In the genomic region with DNA sequence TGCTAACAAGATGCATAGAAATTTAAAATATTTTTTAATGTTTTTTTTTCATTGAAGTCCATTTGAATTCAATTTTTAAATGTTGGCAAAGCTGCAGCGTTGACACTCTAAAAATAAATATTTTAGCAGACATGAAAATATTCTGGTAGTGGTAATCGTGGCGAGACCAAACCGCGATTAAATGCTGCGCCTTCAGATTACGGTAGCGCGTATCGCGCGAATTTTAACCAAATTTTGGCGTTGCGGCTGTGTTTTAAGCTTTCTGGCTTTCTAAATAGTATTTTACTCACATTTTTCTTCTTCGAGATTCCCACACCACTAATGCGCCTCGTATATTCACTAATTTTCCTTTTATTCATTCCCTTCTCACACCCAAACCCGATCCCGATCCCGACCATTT, we compare ENCODE assay signal across 2 worm cellular contexts.
TF ChIP-seq lines count a peak whose summit lies in the region.

cpg-4 (plus strand) TSS at position 303 of the 400 bp plus-strand sequence.

TF ChIP-seq in whole organism, L4 larva, 104 proteins besides CTCF, POLR2A, EP300 and RAD21:
- TF ChIP-seq unc-130 (GFP tag; optimal IDR thresholded peaks at IDR 0.05; lab: Kevin White, UChicago) (peak; percentile 18), Y48G9A.11 (GFP tag; IDR thresholded peaks at IDR 0.05; lab: Robert Waterston, UW) (peak; percentile 63; the same call in 1 of the 2 replicates), snpc-1.2 (GFP tag; IDR thresholded peaks at IDR 0.05; lab: Robert Waterston, UW) (0 out of 2 replicates have a peak, but pooled peaks have one; percentile 27), F49E8.2 (tag; optimal IDR thresholded peaks at IDR 0.05; lab: Kevin White, UChicago; ENCODE audit: borderline replicate concordance) (peak; percentile 32), mdl-1 (tag; optimal IDR thresholded peaks at IDR 0.05; lab: Kevin White, UChicago) (no peak), D1046.2 (GFP tag; IDR thresholded peaks at IDR 0.05; lab: Robert Waterston, UW) (no peak), lin-38 (GFP tag; IDR thresholded peaks at IDR 0.05; lab: Robert Waterston, UW) (peak; percentile 44; the same call in 1 of the 2 replicates), ama-1 (optimal IDR thresholded peaks at IDR 0.05; lab: Kevin White, UChicago) (no peak), pha-4 (GFP tag; IDR thresholded peaks at IDR 0.05; lab: Robert Waterston, UW) (no peak), pha-4 (tag; optimal IDR thresholded peaks at IDR 0.05; lab: Kevin White, UChicago) (no peak)

TF ChIP-seq in whole organism, young adult, 124 proteins besides CTCF, POLR2A, EP300 and RAD21:
- 0 out of 2 replicates have a peak, but pooled peaks have one; percentile 25 for TF ChIP-seq B0019.2 (GFP tag; conservative IDR thresholded peaks at IDR 0.05; lab: Robert Waterston, UW)
- TF ChIP-seq snpc-1.3 (tag; optimal IDR thresholded peaks at IDR 0.05; lab: Kevin White, UChicago; ENCODE audit: insufficient read depth), result peak; percentile 5
- peak; percentile 53; the same call in 1 of the 2 replicates for TF ChIP-seq ekl-4 (GFP tag; IDR thresholded peaks at IDR 0.05; lab: Robert Waterston, UW)
- TF ChIP-seq nhr-179 (tag; optimal IDR thresholded peaks at IDR 0.05; lab: Kevin White, UChicago), result no peak
- TF ChIP-seq tlf-1 (GFP tag; optimal IDR thresholded peaks at IDR 0.05; lab: Kevin White, UChicago), result peak; percentile 7
- peak; percentile 68 for TF ChIP-seq lin-54 (GFP tag; optimal IDR thresholded peaks at IDR 0.05; lab: Kevin White, UChicago)
- peak; percentile 45; the same call in 1 of the 2 replicates for TF ChIP-seq hsf-1 (GFP tag; IDR thresholded peaks at IDR 0.05; lab: Robert Waterston, UW)
- TF ChIP-seq let-526 (GFP tag; IDR thresholded peaks at IDR 0.05; lab: Robert Waterston, UW), result no peak
- TF ChIP-seq cebp-2 (GFP tag; IDR thresholded peaks at IDR 0.05; lab: Robert Waterston, UW), result no peak
- peak; percentile 97 for TF ChIP-seq lsl-1 (GFP tag; optimal IDR thresholded peaks at IDR 0.05; lab: Kevin White, UChicago)
- no peak for TF ChIP-seq ceh-58 (GFP tag; IDR thresholded peaks at IDR 0.05; lab: Robert Waterston, UW)
- TF ChIP-seq B0336.3 (GFP tag; IDR thresholded peaks at IDR 0.05; lab: Robert Waterston, UW), result no peak
- no peak for TF ChIP-seq ztf-3 (GFP tag; optimal IDR thresholded peaks at IDR 0.05; lab: Kevin White, UChicago)
- TF ChIP-seq ets-4 (GFP tag; optimal IDR thresholded peaks at IDR 0.05; lab: Kevin White, UChicago), result no peak
- peak; percentile 69 for TF ChIP-seq F49E8.2 (tag; optimal IDR thresholded peaks at IDR 0.05; lab: Kevin White, UChicago; ENCODE audit: insufficient read depth)
- TF ChIP-seq nfya-1 (tag; optimal IDR thresholded peaks at IDR 0.05; lab: Kevin White, UChicago; ENCODE audit: borderline replicate concordance, insufficient read depth), result no peak
- no peak for TF ChIP-seq snpc-4 (GFP tag; optimal IDR thresholded peaks at IDR 0.05; lab: Kevin White, UChicago)
- TF ChIP-seq snpc-4 (tag; optimal IDR thresholded peaks at IDR 0.05; lab: Kevin White, UChicago), result peak in 1 of 4 experiments; percentile 20
- TF ChIP-seq lin-35 (GFP tag; optimal IDR thresholded peaks at IDR 0.05; lab: Kevin White, UChicago), result no peak
- TF ChIP-seq ztf-18 (tag; optimal IDR thresholded peaks at IDR 0.05; lab: Kevin White, UChicago), result no peak
- TF ChIP-seq madf-6 (GFP tag; IDR thresholded peaks at IDR 0.05; lab: Robert Waterston, UW), result peak; percentile 98
- TF ChIP-seq K11D2.4 (GFP tag; IDR thresholded peaks at IDR 0.05; lab: Robert Waterston, UW), result no peak
- TF ChIP-seq aptf-3 (GFP tag; IDR thresholded peaks at IDR 0.05; lab: Robert Waterston, UW), result no peak
- TF ChIP-seq B0261.1 (tag; optimal IDR thresholded peaks at IDR 0.05; lab: Kevin White, UChicago), result no peak
- no peak for TF ChIP-seq bed-2 (GFP tag; IDR thresholded peaks at IDR 0.05; lab: Robert Waterston, UW)
- TF ChIP-seq B0035.1 (tag; optimal IDR thresholded peaks at IDR 0.05; lab: Kevin White, UChicago), result no peak
- TF ChIP-seq aptf-2 (GFP tag; conservative IDR thresholded peaks at IDR 0.05; lab: Robert Waterston, UW), result no peak
- TF ChIP-seq ztf-25 (GFP tag; IDR thresholded peaks at IDR 0.05; lab: Robert Waterston, UW), result no peak
- peak; percentile 73; the same call in 1 of the 2 replicates for TF ChIP-seq Y95B8A.8 (GFP tag; IDR thresholded peaks at IDR 0.05; lab: Robert Waterston, UW)
- TF ChIP-seq let-607 (tag; optimal IDR thresholded peaks at IDR 0.05; lab: Kevin White, UChicago), result no peak
- TF ChIP-seq cebp-1 (GFP tag; IDR thresholded peaks at IDR 0.05; lab: Robert Waterston, UW), result no peak
- TF ChIP-seq cebp-1 (tag; optimal IDR thresholded peaks at IDR 0.05; lab: Kevin White, UChicago), result no peak
- no peak for TF ChIP-seq hlh-26 (GFP tag; conservative IDR thresholded peaks at IDR 0.05; lab: Robert Waterston, UW)
- TF ChIP-seq F57C9.4 (tag; optimal IDR thresholded peaks at IDR 0.05; lab: Kevin White, UChicago), result no peak
- TF ChIP-seq D2030.7 (GFP tag; IDR thresholded peaks at IDR 0.05; lab: Robert Waterston, UW), result peak; percentile 79
- no peak for TF ChIP-seq snpc-1.1 (tag; optimal IDR thresholded peaks at IDR 0.05; lab: Kevin White, UChicago; ENCODE audit: insufficient read depth)
- TF ChIP-seq F37B4.10 (GFP tag; IDR thresholded peaks at IDR 0.05; lab: Robert Waterston, UW), result no peak
- TF ChIP-seq mcd-1 (GFP tag; IDR thresholded peaks at IDR 0.05; lab: Robert Waterston, UW), result no peak
- no peak for TF ChIP-seq him-1 (tag; optimal IDR thresholded peaks at IDR 0.05; lab: Kevin White, UChicago)
- no peak for TF ChIP-seq tbp1 (GFP tag; optimal IDR thresholded peaks at IDR 0.05; lab: Kevin White, UChicago)
- no peak for TF ChIP-seq ZK185.1 (tag; optimal IDR thresholded peaks at IDR 0.05; lab: Kevin White, UChicago; ENCODE audit: poor library complexity, severe bottlenecking)
- peak; percentile 85 for TF ChIP-seq ceh-91 (GFP tag; IDR thresholded peaks at IDR 0.05; lab: Robert Waterston, UW)
- TF ChIP-seq hlh-12 (tag; optimal IDR thresholded peaks at IDR 0.05; lab: Kevin White, UChicago), result no peak
- TF ChIP-seq hmg-20 (GFP tag; IDR thresholded peaks at IDR 0.05; lab: Robert Waterston, UW), result no peak
- peak; percentile 26; the same call in 1 of the 2 replicates for TF ChIP-seq lir-1 (GFP tag; conservative IDR thresholded peaks at IDR 0.05; lab: Robert Waterston, UW)
- peak; percentile 33; the same call in 1 of the 2 replicates for TF ChIP-seq hmg-1.2 (GFP tag; IDR thresholded peaks at IDR 0.05; lab: Robert Waterston, UW)
- TF ChIP-seq dpff-1 (tag; optimal IDR thresholded peaks at IDR 0.05; lab: Kevin White, UChicago), result no peak
- TF ChIP-seq mes-4 (tag; optimal IDR thresholded peaks at IDR 0.05; lab: Kevin White, UChicago), result no peak
- no peak for TF ChIP-seq ceh-79 (tag; optimal IDR thresholded peaks at IDR 0.05; lab: Kevin White, UChicago)
- TF ChIP-seq ceh-27 (GFP tag; optimal IDR thresholded peaks at IDR 0.05; lab: Kevin White, UChicago), result no peak
- no peak for TF ChIP-seq pha-4 (tag; optimal IDR thresholded peaks at IDR 0.05; lab: Kevin White, UChicago)
- TF ChIP-seq Y79H2A.3 (GFP tag; conservative IDR thresholded peaks at IDR 0.05; lab: Robert Waterston, UW), result 0 out of 2 replicates have a peak, but pooled peaks have one; percentile 20
- TF ChIP-seq F22D6.2 (tag; optimal IDR thresholded peaks at IDR 0.05; lab: Kevin White, UChicago), result no peak
- no peak for TF ChIP-seq egrh-3 (GFP tag; IDR thresholded peaks at IDR 0.05; lab: Robert Waterston, UW)
- TF ChIP-seq xnd-1 (tag; optimal IDR thresholded peaks at IDR 0.05; lab: Kevin White, UChicago), result peak; percentile 96
- TF ChIP-seq madf-8 (GFP tag; conservative IDR thresholded peaks at IDR 0.05; lab: Robert Waterston, UW), result peak; percentile 98
- no peak for TF ChIP-seq ztf-6 (GFP tag; IDR thresholded peaks at IDR 0.05; lab: Robert Waterston, UW)
- TF ChIP-seq madf-3 (GFP tag; IDR thresholded peaks at IDR 0.05; lab: Robert Waterston, UW), result peak; percentile 66; the same call in 1 of the 2 replicates
- peak; percentile 61 for TF ChIP-seq snpc-3.4 (tag; optimal IDR thresholded peaks at IDR 0.05; lab: Kevin White, UChicago)
- no peak for TF ChIP-seq somi-1 (GFP tag; optimal IDR thresholded peaks at IDR 0.05; lab: Kevin White, UChicago)
- TF ChIP-seq madf-10 (tag; optimal IDR thresholded peaks at IDR 0.05; lab: Kevin White, UChicago), result no peak
- peak; percentile 78 for TF ChIP-seq dpl-1 (GFP tag; optimal IDR thresholded peaks at IDR 0.05; lab: Kevin White, UChicago)
- peak; percentile 75; the same call in 1 of the 2 replicates for TF ChIP-seq rcor-1 (GFP tag; IDR thresholded peaks at IDR 0.05; lab: Robert Waterston, UW)
- 0 out of 2 replicates have a peak, but pooled peaks have one; percentile 17 for TF ChIP-seq attf-3 (GFP tag; conservative IDR thresholded peaks at IDR 0.05; lab: Robert Waterston, UW)
- TF ChIP-seq F23B12.7 (tag; optimal IDR thresholded peaks at IDR 0.05; lab: Kevin White, UChicago; ENCODE audit: insufficient read depth), result peak; percentile 56
- peak; percentile 89 for TF ChIP-seq efl-1 (GFP tag; optimal IDR thresholded peaks at IDR 0.05; lab: Kevin White, UChicago)
- TF ChIP-seq sea-2 (GFP tag; IDR thresholded peaks at IDR 0.05; lab: Robert Waterston, UW), result no peak
- TF ChIP-seq egl-18 (GFP tag; IDR thresholded peaks at IDR 0.05; lab: Robert Waterston, UW), result no peak
- TF ChIP-seq F33H1.4 (GFP tag; IDR thresholded peaks at IDR 0.05; lab: Robert Waterston, UW), result peak; percentile 97
- TF ChIP-seq F57A8.1 (GFP tag; optimal IDR thresholded peaks at IDR 0.05; lab: Kevin White, UChicago), result no peak
- no peak for TF ChIP-seq nfyb-1 (GFP tag; IDR thresholded peaks at IDR 0.05; lab: Robert Waterston, UW)

Comparison
In these comparisons a context has a peak if more than half of its experiments do, and no peak if none do; other contexts are left out.
1. Of the 7 proteins assayed by ChIP-seq in both whole organism, young adult and whole organism, L4 larva: peak only in whole organism, young adult: dpl-1; only in whole organism, L4 larva: unc-130; in both: F49E8.2; in neither: 3; mixed calls (peak in some experiments, not most) for 1.